Worm (Caenorhabditis elegans) whole organism, L4/young adult: ENCODE measurements around the gene R12G8.1.

Experiments
- W03F9.2 ChIP-seq: fragments of 150-350 bp; optimal IDR thresholded peaks from 2 replicates; lab custom pipeline; 2014; ENCODE audit warnings: missing biosample characterization, missing genetic modification characterization
- dao-5 ChIP-seq: sonication (generic microtip); optimal IDR thresholded peaks from 2 replicates; lab custom pipeline; 2016; ENCODE audit warnings: missing genotype, missing genetic modification characterization, moderate library complexity, missing compliant biosample characterization

ce11 chrV:17784363-17784762, 35.3 kb upstream of the R12G8.1 start:
- TF ChIP-seq W03F9.2 (tag; lab: Kevin White, UChicago) (no peak), dao-5 (no peak)
